Worm (Caenorhabditis elegans) whole organism, L1 larva: ENCODE results near the gene ksr-1.
A peak's percentile ranks its signal among the peaks of the same experiment; 100 is the strongest.

ENCODE experiments used
- C04F5.9 ChIP-seq: sonication (generic microtip); optimal IDR thresholded peaks from 2 replicates; lab custom pipeline; 2016; ENCODE audit warnings: missing genetic modification characterization, missing compliant biosample characterization
- C34B4.2 ChIP-seq: sonication (generic microtip); optimal IDR thresholded peaks from 2 replicates; lab custom pipeline; 2017; ENCODE audit warnings: mild to moderate bottlenecking, missing genetic modification characterization, missing compliant biosample characterization
- Y116A8C.19 ChIP-seq: sonication (generic microtip); optimal IDR thresholded peaks from 2 replicates; lab custom pipeline; 2016; ENCODE audit warnings: missing compliant biosample characterization, missing genetic modification characterization, borderline replicate concordance
- blmp-1 ChIP-seq: fragments of 150-350 bp; optimal IDR thresholded peaks from 2 replicates; lab custom pipeline; 2014; ENCODE audit warnings: missing biosample characterization, missing genetic modification characterization
- ceh-8 ChIP-seq: fragments of 200-800 bp; sonication (Bioruptor generic); optimal IDR thresholded peaks from 2 replicates; lab custom pipeline; 2018; ENCODE audit warnings: mild to moderate bottlenecking, missing genetic modification characterization, moderate library complexity, missing compliant biosample characterization
- efl-1 ChIP-seq, 4 experiments: fragments of 150-350 bp; optimal IDR thresholded peaks in 3 of 4; peaks in 1 of 4; 1 replicate in 1 of 4; 2 replicates in 3 of 4; lab custom pipeline; 2014; ENCODE audit warnings: missing biosample characterization in 2 of 4, missing genetic modification characterization in 2 of 4, missing genetic modification reagents in 2 of 4
- elt-2 ChIP-seq: sonication (generic microtip); optimal IDR thresholded peaks from 2 replicates; lab custom pipeline; 2016; ENCODE audit warnings: missing genetic modification characterization, mild to moderate bottlenecking, inconsistent platforms, missing compliant biosample characterization, missing genetic modification reagents
- fkh-10 ChIP-seq: sonication (generic microtip); optimal IDR thresholded peaks from 2 replicates; lab custom pipeline; 2017; ENCODE audit warnings: missing biosample characterization, missing genetic modification reagents, missing genetic modification characterization
- fkh-4 ChIP-seq: sonication (generic microtip); optimal IDR thresholded peaks from 2 replicates; lab custom pipeline; 2016; ENCODE audit warnings: missing compliant biosample characterization, missing genetic modification characterization, borderline replicate concordance
- fkh-8 ChIP-seq: sonication (generic microtip); optimal IDR thresholded peaks from 2 replicates; lab custom pipeline; 2016; ENCODE audit warnings: mild to moderate bottlenecking, missing genetic modification characterization, missing compliant biosample characterization
- fos-1 ChIP-seq: fragments of 150-350 bp; optimal IDR thresholded peaks from 2 replicates; lab custom pipeline; 2014; ENCODE audit warnings: missing biosample characterization, missing genetic modification characterization
- grh-1 ChIP-seq: fragments of 200-800 bp; sonication (Bioruptor generic); IDR thresholded peaks from 2 replicates; pipeline ENCODE4 v1.3.6; 2022; ENCODE audit warnings: missing genetic modification reagents, missing genetic modification characterization, missing compliant biosample characterization
- hlh-17 ChIP-seq: fragments of 200-800 bp; sonication (Bioruptor generic); optimal IDR thresholded peaks from 2 replicates; lab custom pipeline; 2018; ENCODE audit warnings: missing genetic modification characterization, mild to moderate bottlenecking, missing compliant biosample characterization, moderate library complexity, borderline replicate concordance
- hlh-4 ChIP-seq: sonication (generic microtip); optimal IDR thresholded peaks from 2 replicates; lab custom pipeline; 2016; ENCODE audit warnings: mild to moderate bottlenecking, missing genetic modification characterization, missing compliant biosample characterization
- isw-1 ChIP-seq: fragments of 200-800 bp; sonication (Bioruptor generic); IDR thresholded peaks from 2 replicates; pipeline ENCODE4 v1.3.6; 2022; ENCODE audit warnings: missing genetic modification characterization, missing compliant biosample characterization
- jun-1 ChIP-seq: fragments of 150-350 bp; optimal IDR thresholded peaks from 2 replicates; lab custom pipeline; 2014; ENCODE audit warnings: missing biosample characterization, missing genetic modification reagents, missing genetic modification characterization
- lin-13 ChIP-seq: fragments of 150-350 bp; optimal IDR thresholded peaks from 2 replicates; lab custom pipeline; 2014; ENCODE audit warnings: missing biosample characterization, missing genetic modification reagents, missing genetic modification characterization
- lin-14 ChIP-seq: fragments of 200-800 bp; sonication (Bioruptor generic); optimal IDR thresholded peaks from 2 replicates; lab custom pipeline; 2018; ENCODE audit warnings: mild to moderate bottlenecking, missing genetic modification characterization, moderate library complexity, missing compliant biosample characterization
- lin-35 ChIP-seq, 2 experiments: fragments of 150-350 bp; optimal IDR thresholded peaks; 2 replicates each; lab custom pipeline; 2014; ENCODE audit warnings: missing biosample characterization in 2 of 2, missing genetic modification characterization in 2 of 2, missing genetic modification reagents in 2 of 2
- lin-39 ChIP-seq: fragments of 150-350 bp; optimal IDR thresholded peaks from 2 replicates; lab custom pipeline; 2014; ENCODE audit warnings: missing biosample characterization, missing genetic modification reagents, missing genetic modification characterization
- lir-3 ChIP-seq: sonication (generic microtip); optimal IDR thresholded peaks from 2 replicates; lab custom pipeline; 2016; ENCODE audit warnings: mild to moderate bottlenecking, missing genetic modification characterization, moderate library complexity, missing compliant biosample characterization; ENCODE audit not compliant: poor library complexity
- mep-1 ChIP-seq: fragments of 150-350 bp; optimal IDR thresholded peaks from 2 replicates; lab custom pipeline; 2014; ENCODE audit warnings: missing biosample characterization, missing genetic modification characterization
- nhr-85 ChIP-seq: sonication (generic microtip); peaks from one replicate; lab custom pipeline; 2016; ENCODE audit warnings: missing genetic modification characterization, inconsistent platforms, missing compliant biosample characterization
- nhr-90 ChIP-seq: sonication (generic microtip); optimal IDR thresholded peaks from 2 replicates; lab custom pipeline; 2016; ENCODE audit warnings: mild to moderate bottlenecking, missing genetic modification characterization, missing compliant biosample characterization; ENCODE audit not compliant: poor library complexity
- pax-3 ChIP-seq: fragments of 200-800 bp; sonication (Bioruptor generic); optimal IDR thresholded peaks from 2 replicates; lab custom pipeline; 2018; ENCODE audit warnings: mild to moderate bottlenecking, missing genetic modification characterization, moderate library complexity, missing compliant biosample characterization
- pqm-1 ChIP-seq: sonication (generic microtip); optimal IDR thresholded peaks from 3 replicates; lab custom pipeline; 2017; ENCODE audit warnings: missing biosample characterization, missing genetic modification characterization
- skn-1 ChIP-seq: fragments of 150-350 bp; optimal IDR thresholded peaks from 2 replicates; lab custom pipeline; 2014; ENCODE audit warnings: missing biosample characterization, missing genetic modification characterization
- swsn-7 ChIP-seq: sonication (generic microtip); optimal IDR thresholded peaks from 2 replicates; lab custom pipeline; 2016; ENCODE audit warnings: missing genetic modification characterization, missing compliant biosample characterization
- unc-30 ChIP-seq: sonication (generic microtip); optimal IDR thresholded peaks from 2 replicates; lab custom pipeline; 2017; ENCODE audit warnings: missing biosample characterization, missing genetic modification characterization
- xbp-1 ChIP-seq: sonication (generic microtip); optimal IDR thresholded peaks from 2 replicates; lab custom pipeline; 2016; ENCODE audit warnings: missing genetic modification characterization, missing compliant biosample characterization
- zag-1 ChIP-seq: fragments of 150-350 bp; optimal IDR thresholded peaks from 2 replicates; lab custom pipeline; 2014; ENCODE audit warnings: missing biosample characterization, missing genetic modification characterization
- zip-4 ChIP-seq: fragments of 200-800 bp; sonication (Bioruptor generic); optimal IDR thresholded peaks from 2 replicates; lab custom pipeline; 2018; ENCODE audit warnings: mild to moderate bottlenecking, missing genetic modification characterization, moderate library complexity, missing compliant biosample characterization
- ztf-11 ChIP-seq, 2 experiments: sonication (generic microtip); optimal IDR thresholded peaks; 2 replicates each; lab custom pipeline; 2016 to 2017; ENCODE audit warnings: missing genetic modification characterization in 2 of 2, missing biosample characterization in 1 of 2, missing compliant biosample characterization in 1 of 2
- ztf-4 ChIP-seq: fragments of 150-350 bp; optimal IDR thresholded peaks from 2 replicates; lab custom pipeline; 2014; ENCODE audit warnings: missing biosample characterization, missing genetic modification characterization

The ksr-1 gene

DNA sequence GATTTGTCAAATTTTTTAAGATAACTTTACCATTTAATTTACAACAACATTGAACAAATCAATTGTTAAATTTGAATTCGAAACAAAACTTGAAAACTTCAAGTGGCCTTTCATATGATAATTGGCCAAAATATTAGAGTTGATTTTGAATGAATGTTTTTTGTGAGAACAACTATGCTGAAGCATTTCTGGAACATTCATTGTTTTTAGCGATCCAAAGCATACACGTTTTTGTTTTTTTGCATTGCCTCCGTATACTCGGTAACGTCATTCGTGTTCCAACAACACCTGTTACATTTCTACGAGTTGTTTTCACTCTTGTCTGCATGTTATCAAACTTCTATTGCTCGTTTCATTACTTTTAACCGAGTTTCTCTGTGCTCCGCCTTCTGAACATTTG lies 2.0 kb downstream of the ksr-1 start:
- TF ChIP-seq nhr-85 (tag; lab: Kevin White, UChicago) = peak; percentile 26
- TF ChIP-seq swsn-7 (tag; lab: Kevin White, UChicago) = no peak
- no peak for TF ChIP-seq unc-30 (tag; lab: Kevin White, UChicago)
- TF ChIP-seq nhr-90 (tag; lab: Kevin White, UChicago) = no peak
- TF ChIP-seq fkh-10 (GFP tag; lab: Kevin White, UChicago) = no peak
- no peak for TF ChIP-seq grh-1 (GFP tag; lab: Robert Waterston, UW)
- TF ChIP-seq efl-1 (optimal IDR thresholded peaks at IDR 0.05; lab: Kevin White, UChicago) = no peak
- TF ChIP-seq efl-1 (GFP tag; optimal IDR thresholded peaks at IDR 0.05 in 1 of 2; lab: Kevin White, UChicago) = peak in 1 of 2 experiments; percentile 55
- TF ChIP-seq jun-1 (tag; lab: Kevin White, UChicago) = no peak
- no peak for TF ChIP-seq zag-1 (tag; lab: Kevin White, UChicago)
- no peak for TF ChIP-seq lin-13 (GFP tag; lab: Kevin White, UChicago)
- TF ChIP-seq lin-14 = no peak
- TF ChIP-seq Y116A8C.19 (tag; lab: Kevin White, UChicago) = no peak
- TF ChIP-seq isw-1 = no peak
- no peak for TF ChIP-seq pqm-1 (tag; lab: Kevin White, UChicago)
- no peak for TF ChIP-seq fkh-8

DNA sequence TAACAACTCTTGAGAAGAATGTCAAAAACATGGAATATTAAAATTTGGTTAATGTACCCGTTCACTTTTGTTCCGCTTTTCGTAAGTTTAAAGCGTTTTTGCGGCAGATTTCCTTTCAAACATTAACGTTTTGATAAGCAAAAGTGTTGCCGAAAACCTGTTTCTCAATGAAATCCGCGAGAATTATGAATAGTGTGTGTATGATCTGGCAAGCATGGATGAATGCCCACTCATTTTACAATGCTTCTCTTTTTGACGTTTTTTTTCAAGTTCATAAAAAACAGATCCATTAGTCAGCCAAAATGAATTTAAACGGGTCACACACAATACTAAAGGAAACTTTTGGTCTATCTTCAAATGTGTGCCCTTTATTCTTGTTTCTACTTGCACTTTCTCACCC lies 9.0 kb downstream of the ksr-1 start:
- TF ChIP-seq elt-2 (tag; lab: Kevin White, UChicago) (no peak), ceh-8 (GFP tag; lab: Kevin White, UChicago) (no peak), lir-3 (tag; lab: Kevin White, UChicago) (no peak), lin-39 (no peak), pqm-1 (tag; lab: Kevin White, UChicago) (no peak), hlh-4 (tag; lab: Kevin White, UChicago) (no peak), lin-14 (no peak), xbp-1 (no peak), unc-30 (tag; lab: Kevin White, UChicago) (no peak), fos-1 (tag; lab: Kevin White, UChicago) (no peak), mep-1 (tag; lab: Kevin White, UChicago) (no peak), lin-35 (GFP tag; optimal IDR thresholded peaks at IDR 0.05; lab: Kevin White, UChicago) (no peak), ztf-4 (no peak), fkh-4 (tag; lab: Kevin White, UChicago) (no peak), C04F5.9 (no peak)

ce11 chrX:8285169-8285796 lies 10.3 kb downstream of the ksr-1 start, which contains the start of the genes fis-2 and F13B9.2:
fis-2 (minus strand) TSS chrX:8285219.
F13B9.2 (plus strand) TSS chrX:8285683.
- TF ChIP-seq efl-1 (optimal IDR thresholded peaks at IDR 0.05; lab: Kevin White, UChicago) (no peak), efl-1 (GFP tag; optimal IDR thresholded peaks at IDR 0.05 in 1 of 2; lab: Kevin White, UChicago) (peak in 1 of 2 experiments; percentile 74), lir-3 (tag; lab: Kevin White, UChicago) (no peak), blmp-1 (tag; lab: Kevin White, UChicago) (peak; percentile 82), ztf-11 (tag; optimal IDR thresholded peaks at IDR 0.05; lab: Kevin White, UChicago) (no peak), hlh-17 (no peak)

- no peak for TF ChIP-seq ztf-4
- peak; percentile 73 for TF ChIP-seq skn-1
- no peak for TF ChIP-seq pax-3
- no peak for TF ChIP-seq hlh-4 (tag; lab: Kevin White, UChicago)
- TF ChIP-seq lin-13 (GFP tag; lab: Kevin White, UChicago) = no peak
- no peak for TF ChIP-seq C34B4.2
- peak; percentile 18 for TF ChIP-seq zip-4 (GFP tag; lab: Kevin White, UChicago)
- TF ChIP-seq fkh-8 = no peak
Measured at ce11 chrX:8286164-8286563, 11.2 kb downstream of the ksr-1 start.
